Fruit fly (Drosophila melanogaster): ENCODE results near the gene betaTub85D.

The betaTub85D gene

dm6 chr3R:9419300-9419652 is 9.2 kb upstream of the betaTub85D start:
- TF ChIP-seq ftz-f1 (GFP tag; optimal IDR thresholded peaks at IDR 0.05), result peak; percentile 14
- peak; percentile 60 for TF ChIP-seq CG3163 (GFP tag; optimal IDR thresholded peaks at IDR 0.05)
- TF ChIP-seq onecut (GFP tag; IDR thresholded peaks at IDR 0.05), result peak; percentile 83
- TF ChIP-seq stc (GFP tag; IDR thresholded peaks at IDR 0.05), result no peak
- TF ChIP-seq CG3281 (GFP tag; optimal IDR thresholded peaks at IDR 0.05), result no peak
- peak; percentile 61 for TF ChIP-seq CG17385 (GFP tag; optimal IDR thresholded peaks at IDR 0.05)
- TF ChIP-seq Poxn (GFP tag; IDR thresholded peaks at IDR 0.05), result no peak
- TF ChIP-seq pfk (GFP tag; optimal IDR thresholded peaks at IDR 0.05), result peak; percentile 2
- TF ChIP-seq en (GFP tag; optimal IDR thresholded peaks at IDR 0.05), result no peak
- TF ChIP-seq sd (tag; optimal IDR thresholded peaks at IDR 0.05), result peak; percentile 91
- peak; percentile 25 for TF ChIP-seq Hand (GFP tag; optimal IDR thresholded peaks at IDR 0.05)
- TF ChIP-seq CG8924 (tag; optimal IDR thresholded peaks at IDR 0.05), result peak; percentile 11
- no peak for TF ChIP-seq ewg (GFP tag; optimal IDR thresholded peaks at IDR 0.05)
- TF ChIP-seq cwo (GFP tag; optimal IDR thresholded peaks at IDR 0.05), result peak; percentile 70
- TF ChIP-seq ERR (GFP tag; optimal IDR thresholded peaks at IDR 0.05), result peak; percentile 22
- TF ChIP-seq Hey (tag; optimal IDR thresholded peaks at IDR 0.05), result peak; percentile 21
- peak; percentile 53 for TF ChIP-seq lbe (GFP tag; optimal IDR thresholded peaks at IDR 0.05)
- no peak for TF ChIP-seq CG18011 (GFP tag; optimal IDR thresholded peaks at IDR 0.05)
- peak; percentile 10 for TF ChIP-seq CHES-1-like (GFP tag; optimal IDR thresholded peaks at IDR 0.05)
- TF ChIP-seq CG12299 (tag; optimal IDR thresholded peaks at IDR 0.05), result no peak
- peak; percentile 83 for TF ChIP-seq psq (GFP tag; optimal IDR thresholded peaks at IDR 0.05)
- TF ChIP-seq kah (GFP tag; optimal IDR thresholded peaks at IDR 0.05), result peak; percentile 79
- peak; percentile 10 for TF ChIP-seq grau (tag; optimal IDR thresholded peaks at IDR 0.05)
- peak; percentile 49 for TF ChIP-seq MTF-1 (GFP tag; optimal IDR thresholded peaks at IDR 0.05; ENCODE audit: borderline replicate concordance)
- peak; percentile 17 for TF ChIP-seq lilli (GFP tag; optimal IDR thresholded peaks at IDR 0.05)
- TF ChIP-seq cg (GFP tag; optimal IDR thresholded peaks at IDR 0.05), result peak; percentile 94
- TF ChIP-seq Deaf1 (tag; optimal IDR thresholded peaks at IDR 0.05), result peak; percentile 85
- TF ChIP-seq nom (GFP tag; optimal IDR thresholded peaks at IDR 0.05), result peak; percentile 26
- TF ChIP-seq CG10543 (GFP tag; optimal IDR thresholded peaks at IDR 0.05), result peak; percentile 33
- TF ChIP-seq Fer3 (tag; optimal IDR thresholded peaks at IDR 0.05), result peak; percentile 23
- peak; percentile 70 for TF ChIP-seq ac (GFP tag; optimal IDR thresholded peaks at IDR 0.05)
- TF ChIP-seq trem (tag; optimal IDR thresholded peaks at IDR 0.05), result no peak
- TF ChIP-seq Med (GFP tag), result peak; percentile 73
- peak; percentile 34 for TF ChIP-seq CG13624 (GFP tag; optimal IDR thresholded peaks at IDR 0.05)
- TF ChIP-seq ro (GFP tag; IDR thresholded peaks at IDR 0.05), result no peak
- TF ChIP-seq Dip3 (GFP tag; optimal IDR thresholded peaks at IDR 0.05), result no peak
- peak; percentile 7 for TF ChIP-seq lab (GFP tag; optimal IDR thresholded peaks at IDR 0.05)
- peak; percentile 21 for TF ChIP-seq B-H2 (GFP tag; optimal IDR thresholded peaks at IDR 0.05)
- no peak for TF ChIP-seq CG11723 (GFP tag; optimal IDR thresholded peaks at IDR 0.05)
- TF ChIP-seq Neu2 (GFP tag; optimal IDR thresholded peaks at IDR 0.05; ENCODE audit: borderline replicate concordance), result no peak
- no peak for TF ChIP-seq CG33213 (GFP tag; optimal IDR thresholded peaks at IDR 0.05)
- no peak for TF ChIP-seq dpn (GFP tag; optimal IDR thresholded peaks at IDR 0.05)
- peak; percentile 44 for TF ChIP-seq CG6854 (GFP tag; optimal IDR thresholded peaks at IDR 0.05)
- TF ChIP-seq fu2 (GFP tag; optimal IDR thresholded peaks at IDR 0.05), result no peak
- TF ChIP-seq CG6813 (GFP tag; optimal IDR thresholded peaks at IDR 0.05), result no peak
- no peak for TF ChIP-seq CG17186 (GFP tag; optimal IDR thresholded peaks at IDR 0.05)
- TF ChIP-seq sqz (GFP tag; optimal IDR thresholded peaks at IDR 0.05), result peak; percentile 66
- peak; percentile 41 for TF ChIP-seq Fer1 (GFP tag; optimal IDR thresholded peaks at IDR 0.05)
- TF ChIP-seq BtbVII (GFP tag; optimal IDR thresholded peaks at IDR 0.05), result peak; percentile 39
- TF ChIP-seq so (GFP tag; IDR thresholded peaks at IDR 0.05), result no peak
- peak; percentile 47 for TF ChIP-seq CG7745 (tag; optimal IDR thresholded peaks at IDR 0.05)

Measured in whole organism, embryonic.